Worm (Caenorhabditis elegans): ENCODE results near the gene tmbi-4.

ce11 chrX:9117541-9117940 is 33.0 kb upstream of the tmbi-4 start:
- no peak for TF ChIP-seq flt-1 (GFP tag; IDR thresholded peaks at IDR 0.05)
- TF ChIP-seq ref-1 (GFP tag; conservative IDR thresholded peaks at IDR 0.05) = no peak
- TF ChIP-seq T22C8.4 (GFP tag; IDR thresholded peaks at IDR 0.05) = no peak
- TF ChIP-seq med-1 (GFP tag; optimal IDR thresholded peaks at IDR 0.05; ENCODE audit: insufficient read depth) = no peak

Data from whole organism, midembryonic.